Worm (Caenorhabditis elegans) whole organism, L1 larva: ENCODE results near the gene T10H9.8.

Experiments used
- C34B4.2 ChIP-seq: sonication (generic microtip); optimal IDR thresholded peaks from 2 replicates; lab custom pipeline; 2017; ENCODE audit warnings: mild to moderate bottlenecking, missing genetic modification characterization, missing compliant biosample characterization
- alr-1 ChIP-seq: fragments of 200-800 bp; sonication (Bioruptor generic); optimal IDR thresholded peaks from 2 replicates; lab custom pipeline; 2018; ENCODE audit warnings: borderline replicate concordance, mild to moderate bottlenecking, missing genetic modification characterization, missing compliant biosample characterization
- aly-2 ChIP-seq: fragments of 150-350 bp; optimal IDR thresholded peaks from 2 replicates; lab custom pipeline; 2014; ENCODE audit warnings: missing biosample characterization, missing genetic modification characterization
- blmp-1 ChIP-seq: fragments of 150-350 bp; optimal IDR thresholded peaks from 2 replicates; lab custom pipeline; 2014; ENCODE audit warnings: missing biosample characterization, missing genetic modification characterization
- ceh-88 ChIP-seq: fragments of 200-800 bp; sonication (Bioruptor generic); IDR thresholded peaks from 2 replicates; pipeline ENCODE4 v1.3.6; 2022; ENCODE audit warnings: missing genetic modification characterization, missing compliant biosample characterization
- ceh-90 ChIP-seq: sonication (generic microtip); optimal IDR thresholded peaks from 2 replicates; lab custom pipeline; 2016; ENCODE audit warnings: missing genetic modification characterization, missing compliant biosample characterization
- ces-1 ChIP-seq: fragments of 150-350 bp; optimal IDR thresholded peaks from 2 replicates; lab custom pipeline; 2014; ENCODE audit warnings: missing biosample characterization, missing genetic modification reagents, missing genetic modification characterization
- dpl-1 ChIP-seq, 3 experiments: fragments of 150-350 bp in 2 of 3; sonication (generic microtip) in 1 of 3; optimal IDR thresholded peaks; 2 replicates each; lab custom pipeline; 2014 to 2017; ENCODE audit warnings: missing biosample characterization in 3 of 3, missing genetic modification characterization in 3 of 3, missing genetic modification reagents in 3 of 3
- dsc-1 ChIP-seq: sonication (generic microtip); optimal IDR thresholded peaks from 2 replicates; lab custom pipeline; 2016; ENCODE audit warnings: mild to moderate bottlenecking, missing genetic modification characterization, missing compliant biosample characterization
- efl-1 ChIP-seq, 4 experiments: fragments of 150-350 bp; optimal IDR thresholded peaks in 3 of 4; peaks in 1 of 4; 1 replicate in 1 of 4; 2 replicates in 3 of 4; lab custom pipeline; 2014; ENCODE audit warnings: missing biosample characterization in 2 of 4, missing genetic modification characterization in 2 of 4, missing genetic modification reagents in 2 of 4
- egl-13 ChIP-seq: sonication (generic microtip); optimal IDR thresholded peaks from 2 replicates; lab custom pipeline; 2016; ENCODE audit warnings: missing genotype, missing genetic modification reagents, missing genetic modification characterization, missing compliant biosample characterization
- elt-2 ChIP-seq: sonication (generic microtip); optimal IDR thresholded peaks from 2 replicates; lab custom pipeline; 2016; ENCODE audit warnings: missing genetic modification characterization, mild to moderate bottlenecking, inconsistent platforms, missing compliant biosample characterization, missing genetic modification reagents
- elt-3 ChIP-seq, 6 experiments: fragments of 150-350 bp in 1 of 6; sonication (generic microtip); optimal IDR thresholded peaks; 2 replicates each; lab custom pipeline; 2017 to 2018; ENCODE audit warnings: missing biosample characterization in 6 of 6, missing genetic modification characterization in 6 of 6, inconsistent platforms in 1 of 6
- fkh-10 ChIP-seq: sonication (generic microtip); optimal IDR thresholded peaks from 2 replicates; lab custom pipeline; 2017; ENCODE audit warnings: missing biosample characterization, missing genetic modification reagents, missing genetic modification characterization
- fos-1 ChIP-seq: fragments of 150-350 bp; optimal IDR thresholded peaks from 2 replicates; lab custom pipeline; 2014; ENCODE audit warnings: missing biosample characterization, missing genetic modification characterization
- grh-1 ChIP-seq: fragments of 200-800 bp; sonication (Bioruptor generic); IDR thresholded peaks from 2 replicates; pipeline ENCODE4 v1.3.6; 2022; ENCODE audit warnings: missing genetic modification reagents, missing genetic modification characterization, missing compliant biosample characterization
- hpl-2 ChIP-seq: fragments of 150-350 bp; optimal IDR thresholded peaks from 2 replicates; lab custom pipeline; 2014; ENCODE audit warnings: missing biosample characterization, missing genetic modification reagents, missing genetic modification characterization
- irx-1 ChIP-seq: sonication (generic microtip); optimal IDR thresholded peaks from 2 replicates; lab custom pipeline; 2016; ENCODE audit warnings: missing genetic modification characterization, missing compliant biosample characterization
- isw-1 ChIP-seq: fragments of 200-800 bp; sonication (Bioruptor generic); IDR thresholded peaks from 2 replicates; pipeline ENCODE4 v1.3.6; 2022; ENCODE audit warnings: missing genetic modification characterization, missing compliant biosample characterization
- jun-1 ChIP-seq: fragments of 150-350 bp; optimal IDR thresholded peaks from 2 replicates; lab custom pipeline; 2014; ENCODE audit warnings: missing biosample characterization, missing genetic modification reagents, missing genetic modification characterization
- lin-14 ChIP-seq: fragments of 200-800 bp; sonication (Bioruptor generic); optimal IDR thresholded peaks from 2 replicates; lab custom pipeline; 2018; ENCODE audit warnings: mild to moderate bottlenecking, missing genetic modification characterization, moderate library complexity, missing compliant biosample characterization
- lir-3 ChIP-seq: sonication (generic microtip); optimal IDR thresholded peaks from 2 replicates; lab custom pipeline; 2016; ENCODE audit warnings: mild to moderate bottlenecking, missing genetic modification characterization, moderate library complexity, missing compliant biosample characterization; ENCODE audit not compliant: poor library complexity
- mdl-1 ChIP-seq, 2 experiments: fragments of 150-350 bp; optimal IDR thresholded peaks; 2 replicates each; lab custom pipeline; 2014 to 2017; ENCODE audit warnings: missing biosample characterization in 2 of 2, missing genetic modification characterization in 2 of 2, inconsistent platforms in 1 of 2
- mep-1 ChIP-seq: fragments of 150-350 bp; optimal IDR thresholded peaks from 2 replicates; lab custom pipeline; 2014; ENCODE audit warnings: missing biosample characterization, missing genetic modification characterization
- nhr-11 ChIP-seq: fragments of 150-350 bp; optimal IDR thresholded peaks from 2 replicates; lab custom pipeline; 2014; ENCODE audit warnings: missing biosample characterization, missing genetic modification characterization
- nhr-19 ChIP-seq: fragments of 200-800 bp; sonication (Bioruptor generic); conservative IDR thresholded peaks from 2 replicates; pipeline ENCODE4 v1.3.6; 2022; ENCODE audit warnings: missing genetic modification characterization, missing compliant biosample characterization
- nhr-20 ChIP-seq: sonication (generic microtip); optimal IDR thresholded peaks from 2 replicates; lab custom pipeline; 2016; ENCODE audit warnings: mild to moderate bottlenecking, missing genetic modification characterization, missing compliant biosample characterization
- nhr-71 ChIP-seq: sonication (generic microtip); optimal IDR thresholded peaks from 2 replicates; lab custom pipeline; 2016; ENCODE audit warnings: mild to moderate bottlenecking, missing genetic modification characterization, moderate library complexity, missing compliant biosample characterization
- nhr-77 ChIP-seq: fragments of 150-350 bp; optimal IDR thresholded peaks from 2 replicates; lab custom pipeline; 2014; ENCODE audit warnings: missing biosample characterization, missing genetic modification characterization
- nhr-84 ChIP-seq: sonication (generic microtip); optimal IDR thresholded peaks from 2 replicates; lab custom pipeline; 2017; ENCODE audit warnings: missing biosample characterization, missing genetic modification characterization
- pag-3 ChIP-seq: sonication (generic microtip); optimal IDR thresholded peaks from 2 replicates; lab custom pipeline; 2017; ENCODE audit warnings: missing genetic modification characterization, mild to moderate bottlenecking, missing compliant biosample characterization, antibody characterized with exemption, borderline replicate concordance; ENCODE audit not compliant: insufficient read depth
- pax-3 ChIP-seq: fragments of 200-800 bp; sonication (Bioruptor generic); optimal IDR thresholded peaks from 2 replicates; lab custom pipeline; 2018; ENCODE audit warnings: mild to moderate bottlenecking, missing genetic modification characterization, moderate library complexity, missing compliant biosample characterization
- pqm-1 ChIP-seq: sonication (generic microtip); optimal IDR thresholded peaks from 3 replicates; lab custom pipeline; 2017; ENCODE audit warnings: missing biosample characterization, missing genetic modification characterization
- skn-1 ChIP-seq: fragments of 150-350 bp; optimal IDR thresholded peaks from 2 replicates; lab custom pipeline; 2014; ENCODE audit warnings: missing biosample characterization, missing genetic modification characterization
- snpc-4 ChIP-seq: fragments of 150-350 bp; optimal IDR thresholded peaks from 2 replicates; lab custom pipeline; 2014; ENCODE audit warnings: missing biosample characterization, missing genetic modification characterization
- sup-37 ChIP-seq: fragments of 200-800 bp; sonication (Bioruptor generic); optimal IDR thresholded peaks from 2 replicates; lab custom pipeline; 2018; ENCODE audit warnings: mild to moderate bottlenecking, missing genetic modification characterization, missing compliant biosample characterization
- unc-130 ChIP-seq: fragments of 150-350 bp; optimal IDR thresholded peaks from 2 replicates; lab custom pipeline; 2017; ENCODE audit warnings: missing biosample characterization, missing genetic modification characterization, inconsistent platforms
- unc-30 ChIP-seq: sonication (generic microtip); optimal IDR thresholded peaks from 2 replicates; lab custom pipeline; 2017; ENCODE audit warnings: missing biosample characterization, missing genetic modification characterization
- zag-1 ChIP-seq: fragments of 150-350 bp; optimal IDR thresholded peaks from 2 replicates; lab custom pipeline; 2014; ENCODE audit warnings: missing biosample characterization, missing genetic modification characterization
- zip-4 ChIP-seq: fragments of 200-800 bp; sonication (Bioruptor generic); optimal IDR thresholded peaks from 2 replicates; lab custom pipeline; 2018; ENCODE audit warnings: mild to moderate bottlenecking, missing genetic modification characterization, moderate library complexity, missing compliant biosample characterization

T10H9.8 gene

DNA sequence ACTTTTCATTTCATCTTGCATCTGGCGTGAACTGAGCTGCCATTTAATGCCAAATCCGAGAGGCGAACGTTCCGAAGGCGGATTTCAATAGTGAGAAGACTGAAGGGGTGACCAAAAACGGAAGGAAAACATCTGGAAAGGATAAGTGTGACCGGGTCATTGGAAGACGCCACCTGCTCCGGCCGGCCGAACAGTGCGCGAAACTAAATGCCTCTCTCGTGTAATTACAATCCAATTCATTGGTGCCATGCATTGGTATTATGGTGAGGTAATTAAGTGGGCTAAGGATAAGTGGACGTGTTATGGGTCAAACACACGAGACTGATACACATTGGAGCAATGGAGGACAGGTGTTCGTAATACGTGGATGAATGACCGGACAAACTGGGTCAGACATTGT is 32.4 kb downstream of the T10H9.8 start:
- TF ChIP-seq pqm-1 (tag; lab: Kevin White, UChicago) (no peak), efl-1 (optimal IDR thresholded peaks at IDR 0.05; lab: Kevin White, UChicago) (no peak), efl-1 (GFP tag; optimal IDR thresholded peaks at IDR 0.05 in 1 of 2; lab: Kevin White, UChicago) (peak in 1 of 2 experiments; percentile 62), dsc-1 (no peak), sup-37 (GFP tag; lab: Kevin White, UChicago) (no peak)

DNA sequence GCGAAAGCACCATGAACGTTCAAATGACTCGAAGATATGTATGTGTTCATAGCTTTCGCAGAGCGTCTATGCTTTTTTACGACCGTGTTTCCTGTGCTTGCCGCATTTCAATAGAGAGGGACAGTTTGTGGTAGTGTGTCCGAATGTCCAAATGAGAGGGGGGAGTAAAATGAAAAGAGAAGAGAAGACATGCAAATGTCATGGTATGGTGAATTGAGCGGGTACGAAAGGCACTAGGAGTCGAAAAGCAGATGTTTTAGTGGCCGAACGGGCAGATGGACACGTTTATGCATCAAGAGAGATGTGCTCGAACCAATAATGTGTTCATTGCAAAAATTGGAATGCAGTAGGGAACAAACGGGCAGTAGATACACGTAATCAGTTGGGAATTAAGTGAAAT is 33.3 kb downstream of the T10H9.8 start:
- TF ChIP-seq unc-130 (tag; lab: Kevin White, UChicago) (no peak), irx-1 (no peak), ceh-88 (no peak), fos-1 (tag; lab: Kevin White, UChicago) (no peak), elt-2 (tag; lab: Kevin White, UChicago) (no peak), mdl-1 (tag; optimal IDR thresholded peaks at IDR 0.05; lab: Kevin White, UChicago) (no peak), C34B4.2 (tag; lab: Kevin White, UChicago) (no peak)

DNA sequence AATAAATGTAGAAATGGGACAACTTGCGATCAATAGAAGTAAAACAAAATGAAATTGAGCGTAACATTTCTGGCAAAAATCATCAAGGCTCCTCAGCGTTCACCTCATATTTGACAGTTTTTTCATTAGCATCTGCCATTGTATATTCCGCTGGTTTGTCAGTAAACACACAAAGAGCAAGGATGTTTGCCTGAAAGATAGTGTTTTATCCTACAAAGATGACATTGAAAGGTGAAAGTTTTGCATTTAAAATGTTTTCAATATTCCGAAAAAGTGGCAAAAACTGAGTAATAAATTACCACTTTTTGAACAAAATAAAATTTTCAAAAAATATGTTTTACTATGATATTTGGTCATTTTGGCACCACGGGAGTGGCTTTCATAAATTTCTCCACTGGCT is 33.8 kb downstream of the T10H9.8 start:
- no peak for TF ChIP-seq egl-13 (tag; lab: Kevin White, UChicago)
- TF ChIP-seq mdl-1 (tag; optimal IDR thresholded peaks at IDR 0.05; lab: Kevin White, UChicago): no peak
- TF ChIP-seq zip-4 (GFP tag; lab: Kevin White, UChicago): no peak
- TF ChIP-seq unc-30 (tag; lab: Kevin White, UChicago): no peak
- no peak for TF ChIP-seq lin-14 (GFP tag; lab: Kevin White, UChicago)
- no peak for TF ChIP-seq fkh-10 (GFP tag; lab: Kevin White, UChicago)
- no peak for TF ChIP-seq ces-1 (GFP tag; lab: Kevin White, UChicago)
- no peak for TF ChIP-seq hpl-2
- TF ChIP-seq pag-3 (tag; lab: Kevin White, UChicago): no peak
- no peak for TF ChIP-seq nhr-77 (tag; lab: Kevin White, UChicago)
- no peak for TF ChIP-seq alr-1 (tag; lab: Kevin White, UChicago)

DNA sequence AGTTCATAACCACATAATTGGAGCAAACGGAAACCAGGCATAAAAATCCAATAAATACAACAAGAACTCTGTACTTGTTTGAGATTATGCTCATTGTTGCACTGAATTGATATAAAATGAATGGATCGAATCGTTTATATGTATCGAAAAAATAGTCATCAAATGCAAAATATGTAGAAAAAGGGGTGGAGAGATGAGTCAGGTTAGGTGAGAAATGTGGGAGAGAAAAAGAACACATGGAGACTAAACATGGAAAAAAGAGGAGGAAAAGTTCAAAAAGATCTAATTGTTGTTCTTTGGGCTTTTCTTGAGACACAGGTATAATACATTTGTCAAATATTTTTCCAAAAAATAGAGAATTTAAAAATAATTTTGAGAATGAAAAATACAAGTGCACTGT is 36.2 kb downstream of the T10H9.8 start, which contains the start of gene K11G9.5:
Gene K11G9.5 (minus strand): TSS at position 101 of the 400 bp plus-strand sequence.
- no peak for TF ChIP-seq jun-1 (tag; lab: Kevin White, UChicago)
- TF ChIP-seq skn-1: no peak
- no peak for TF ChIP-seq mep-1
- no peak for TF ChIP-seq efl-1 (optimal IDR thresholded peaks at IDR 0.05; lab: Kevin White, UChicago)
- TF ChIP-seq efl-1 (GFP tag; optimal IDR thresholded peaks at IDR 0.05 in 1 of 2; lab: Kevin White, UChicago): peak in 1 of 2 experiments; percentile 52
- no peak for TF ChIP-seq nhr-20
- no peak for TF ChIP-seq ceh-90 (tag; lab: Kevin White, UChicago)
- TF ChIP-seq fkh-10 (GFP tag; lab: Kevin White, UChicago): no peak
- TF ChIP-seq grh-1 (GFP tag; lab: Robert Waterston, UW): no peak

DNA sequence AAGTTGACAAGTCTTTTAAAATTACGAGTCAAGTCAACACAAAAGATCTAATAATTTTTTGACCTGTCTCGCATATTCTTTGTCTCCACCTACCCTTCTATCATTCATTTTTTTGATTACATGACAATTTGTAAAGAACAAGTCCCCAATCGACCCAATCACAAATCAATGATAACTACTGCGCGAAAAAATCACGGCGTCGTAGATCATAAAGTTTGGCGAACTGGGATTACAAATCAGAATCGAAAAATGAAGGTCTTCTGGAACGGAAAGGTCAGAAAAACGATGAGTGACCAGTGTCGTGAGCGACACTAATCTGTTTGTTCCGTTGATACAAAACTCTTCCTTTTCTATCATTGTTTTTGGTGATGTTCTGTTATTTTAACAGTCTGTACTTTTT is 37.9 kb downstream of the T10H9.8 start:
- TF ChIP-seq isw-1 (GFP tag; lab: Robert Waterston, UW) (no peak), blmp-1 (tag; lab: Kevin White, UChicago) (peak; percentile 22), mdl-1 (tag; optimal IDR thresholded peaks at IDR 0.05; lab: Kevin White, UChicago) (no peak), elt-3 (tag; optimal IDR thresholded peaks at IDR 0.05; lab: Kevin White, UChicago) (peak in 1 of 6 experiments; percentile 7)

DNA sequence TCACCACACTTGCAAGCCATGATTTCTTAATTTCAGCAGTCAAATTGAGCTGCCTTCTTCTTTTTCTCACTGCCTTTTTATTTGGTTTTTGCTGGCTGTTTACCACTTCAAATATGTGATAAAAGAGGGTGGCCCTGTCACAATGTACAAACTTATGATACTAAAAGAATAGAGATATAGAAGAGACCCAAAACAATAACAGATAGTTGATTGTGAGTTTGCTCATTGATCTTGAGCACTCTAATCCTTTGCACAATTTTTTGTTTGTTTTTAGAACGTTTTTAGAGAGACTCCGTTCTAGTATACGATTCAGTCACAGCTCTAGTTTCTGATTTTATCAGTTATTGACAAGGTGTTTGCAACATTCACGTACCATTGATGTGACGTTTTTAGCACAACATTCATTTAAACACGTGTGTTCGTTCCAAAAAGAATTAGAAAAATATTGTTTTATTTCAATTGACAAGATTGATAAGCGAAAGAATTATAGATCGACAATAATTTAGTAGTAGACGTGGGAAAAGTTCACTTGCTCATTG is 39.7 kb downstream of the T10H9.8 start, which contains the start of gene mtl-1:
Gene mtl-1 (minus strand): TSS at position 51 of the 539 bp plus-strand sequence.
- TF ChIP-seq nhr-84 (tag; lab: Kevin White, UChicago) (no peak), lir-3 (tag; lab: Kevin White, UChicago) (no peak), nhr-19 (GFP tag; lab: Robert Waterston, UW) (no peak), ces-1 (GFP tag; lab: Kevin White, UChicago) (no peak), dpl-1 (GFP tag; optimal IDR thresholded peaks at IDR 0.05; lab: Kevin White, UChicago) (no peak), elt-2 (tag; lab: Kevin White, UChicago) (peak; percentile 53), blmp-1 (tag; lab: Kevin White, UChicago) (no peak), aly-2 (tag; lab: Kevin White, UChicago) (no peak), dsc-1 (no peak), snpc-4 (tag; lab: Kevin White, UChicago) (no peak), zag-1 (tag; lab: Kevin White, UChicago) (no peak), nhr-11 (tag; lab: Kevin White, UChicago) (no peak), pax-3 (tag; lab: Kevin White, UChicago) (no peak), nhr-71 (tag; lab: Kevin White, UChicago) (no peak), efl-1 (optimal IDR thresholded peaks at IDR 0.05; lab: Kevin White, UChicago) (no peak), efl-1 (GFP tag; optimal IDR thresholded peaks at IDR 0.05 in 1 of 2; lab: Kevin White, UChicago) (peak in 1 of 2 experiments; percentile 39), fkh-10 (GFP tag; lab: Kevin White, UChicago) (no peak)
